Fruit fly (Drosophila melanogaster) whole organism, prepupa: ENCODE results near the gene CG12546.

ENCODE experiments used
- CG10631 ChIP-seq: fragments of 200-800 bp; sonication (Bioruptor generic); optimal IDR thresholded peaks from 2 replicates; lab custom pipeline; 2016; ENCODE audit warnings: missing biosample characterization, missing genetic modification characterization
- CG11902 ChIP-seq: fragments of 200-800 bp; sonication (Bioruptor generic); optimal IDR thresholded peaks from 3 replicates; lab custom pipeline; 2016; ENCODE audit warnings: missing biosample characterization, missing genetic modification characterization
- CG15336 ChIP-seq: fragments of 200-800 bp; sonication (Bioruptor generic); IDR thresholded peaks from 2 replicates; pipeline ENCODE4 v1.3.6; 2022; ENCODE audit warnings: missing biosample characterization, missing genetic modification characterization
- CG1621 ChIP-seq: fragments of 200-800 bp; sonication (Bioruptor generic); optimal IDR thresholded peaks from 3 replicates; lab custom pipeline; 2018; ENCODE audit warnings: missing biosample characterization, mild to moderate bottlenecking, missing genetic modification characterization
- CG3032 ChIP-seq: fragments of 200-800 bp; optimal IDR thresholded peaks from 2 replicates; lab custom pipeline; 2019; ENCODE audit warnings: missing biosample characterization, mild to moderate bottlenecking, missing genetic modification characterization, moderate library complexity
- CG31627 ChIP-seq: fragments of 200-800 bp; sonication (Bioruptor generic); optimal IDR thresholded peaks from 3 replicates; lab custom pipeline; 2016; ENCODE audit warnings: missing biosample characterization, missing genetic modification characterization
- CG32006 ChIP-seq: fragments of 200-800 bp; sonication (Bioruptor generic); optimal IDR thresholded peaks from 3 replicates; lab custom pipeline; 2017; ENCODE audit warnings: missing biosample characterization, mild to moderate bottlenecking, missing genetic modification characterization
- CG3919 ChIP-seq: fragments of 200-800 bp; sonication (Bioruptor generic); optimal IDR thresholded peaks from 3 replicates; lab custom pipeline; 2016; ENCODE audit warnings: missing biosample characterization, missing genetic modification characterization
- CG6163 ChIP-seq: fragments of 200-800 bp; sonication (Bioruptor generic); IDR thresholded peaks from 3 replicates; pipeline ENCODE4 v1.3.6; 2022; ENCODE audit warnings: missing biosample characterization, missing genetic modification characterization
- CG6276 ChIP-seq: fragments of 200-800 bp; sonication (Bioruptor generic); optimal IDR thresholded peaks from 2 replicates; lab custom pipeline; 2017; ENCODE audit warnings: missing biosample characterization, mild to moderate bottlenecking, missing genetic modification characterization
- CG6808 ChIP-seq: fragments of 200-800 bp; sonication (Bioruptor generic); optimal IDR thresholded peaks from 3 replicates; lab custom pipeline; 2017; ENCODE audit warnings: missing biosample characterization, missing genetic modification characterization, mild to moderate bottlenecking, moderate library complexity, missing genetic modification reagents
- CG6854 ChIP-seq: fragments of 200-800 bp; sonication (Bioruptor generic); optimal IDR thresholded peaks from 2 replicates; lab custom pipeline; 2017; ENCODE audit warnings: missing biosample characterization, mild to moderate bottlenecking, missing genetic modification characterization
- CG8632 ChIP-seq: fragments of 200-800 bp; sonication (Bioruptor generic); optimal IDR thresholded peaks from 3 replicates; lab custom pipeline; 2016; ENCODE audit warnings: missing biosample characterization, missing genetic modification characterization
- CG9139 ChIP-seq: fragments of 200-800 bp; sonication (Bioruptor generic); optimal IDR thresholded peaks from 3 replicates; lab custom pipeline; 2017; ENCODE audit warnings: missing biosample characterization, mild to moderate bottlenecking, missing genetic modification characterization
- Eip75B ChIP-seq: fragments of 200-800 bp; sonication (Bioruptor generic); optimal IDR thresholded peaks from 3 replicates; lab custom pipeline; 2016; ENCODE audit warnings: missing biosample characterization, missing genetic modification characterization
- Eip78C ChIP-seq: fragments of 200-800 bp; sonication (Bioruptor generic); peaks from one replicate; lab custom pipeline; 2016; ENCODE audit warnings: missing biosample characterization, missing genetic modification characterization
- Eip93F ChIP-seq: fragments of 200-800 bp; sonication (Bioruptor generic); optimal IDR thresholded peaks from 2 replicates; lab custom pipeline; 2016; ENCODE audit warnings: missing biosample characterization, mild to moderate bottlenecking, missing genetic modification characterization
- Ets21C ChIP-seq: fragments of 200-800 bp; sonication (Bioruptor generic); optimal IDR thresholded peaks from 3 replicates; lab custom pipeline; 2016; ENCODE audit warnings: missing biosample characterization, missing genetic modification characterization
- Ets96B ChIP-seq: fragments of 200-800 bp; optimal IDR thresholded peaks from 2 replicates; lab custom pipeline; 2019; ENCODE audit warnings: missing biosample characterization, mild to moderate bottlenecking, missing genetic modification characterization, moderate library complexity
- Gug ChIP-seq: fragments of 200-800 bp; sonication (Bioruptor generic); IDR thresholded peaks from 2 replicates; pipeline ENCODE4 v1.3.6; 2022; ENCODE audit warnings: missing biosample characterization, missing genetic modification characterization
- Met ChIP-seq: fragments of 200-800 bp; sonication (Bioruptor generic); optimal IDR thresholded peaks from 3 replicates; lab custom pipeline; 2016; ENCODE audit warnings: missing biosample characterization, missing genetic modification characterization
- Smox ChIP-seq: fragments of 200-800 bp; sonication (Bioruptor generic); optimal IDR thresholded peaks from 3 replicates; lab custom pipeline; 2016; ENCODE audit warnings: missing biosample characterization, missing genetic modification characterization
- Sox102F ChIP-seq: fragments of 200-800 bp; sonication (Bioruptor generic); optimal IDR thresholded peaks from 2 replicates; lab custom pipeline; 2016; ENCODE audit warnings: missing biosample characterization, mild to moderate bottlenecking, missing genetic modification characterization
- Sox14 ChIP-seq: fragments of 200-800 bp; sonication (Bioruptor generic); optimal IDR thresholded peaks from 3 replicates; lab custom pipeline; 2016; ENCODE audit warnings: missing biosample characterization, missing genetic modification characterization
- acj6 ChIP-seq: fragments of 200-800 bp; sonication (Bioruptor generic); optimal IDR thresholded peaks from 3 replicates; lab custom pipeline; 2016; ENCODE audit warnings: missing biosample characterization, missing genetic modification characterization
- dac ChIP-seq: fragments of 200-800 bp; sonication (Bioruptor generic); optimal IDR thresholded peaks from 2 replicates; lab custom pipeline; 2017; ENCODE audit warnings: missing biosample characterization, mild to moderate bottlenecking, missing genetic modification characterization
- dsx ChIP-seq: fragments of 200-800 bp; optimal IDR thresholded peaks from 3 replicates; lab custom pipeline; 2019; ENCODE audit warnings: missing biosample characterization, mild to moderate bottlenecking, missing genetic modification characterization, moderate library complexity; ENCODE audit not compliant: poor library complexity, severe bottlenecking
- eg ChIP-seq: fragments of 200-800 bp; sonication (Bioruptor generic); IDR thresholded peaks from 3 replicates; pipeline ENCODE4 v1.3.6; 2022; ENCODE audit warnings: missing biosample characterization, missing genetic modification characterization
- esn ChIP-seq: fragments of 200-800 bp; sonication (Bioruptor generic); optimal IDR thresholded peaks from 2 replicates; lab custom pipeline; 2016; ENCODE audit warnings: missing biosample characterization, mild to moderate bottlenecking, missing genetic modification characterization, moderate library complexity
- fkh ChIP-seq: fragments of 200-800 bp; sonication (Bioruptor generic); optimal IDR thresholded peaks from 3 replicates; lab custom pipeline; 2017; ENCODE audit warnings: missing biosample characterization, mild to moderate bottlenecking, missing genetic modification characterization, moderate library complexity
- net ChIP-seq: fragments of 200-800 bp; sonication (Bioruptor generic); optimal IDR thresholded peaks from 3 replicates; lab custom pipeline; 2016; ENCODE audit warnings: missing biosample characterization, missing genetic modification characterization
- pdm3 ChIP-seq: fragments of 200-800 bp; sonication (Bioruptor generic); optimal IDR thresholded peaks from 3 replicates; lab custom pipeline; 2016; ENCODE audit warnings: missing biosample characterization, missing genetic modification characterization
- spab ChIP-seq: fragments of 200-800 bp; sonication (Bioruptor generic); optimal IDR thresholded peaks from 2 replicates; lab custom pipeline; 2017; ENCODE audit warnings: missing biosample characterization, mild to moderate bottlenecking, missing genetic modification characterization, missing genetic modification reagents
- svp ChIP-seq: fragments of 200-800 bp; sonication (Bioruptor generic); peaks from one replicate; lab custom pipeline; 2016; ENCODE audit warnings: missing biosample characterization, missing genetic modification characterization
- topi ChIP-seq: fragments of 200-800 bp; sonication (Bioruptor generic); optimal IDR thresholded peaks from 3 replicates; lab custom pipeline; 2016; ENCODE audit warnings: missing biosample characterization, missing genetic modification characterization

Gene CG12546

DNA sequence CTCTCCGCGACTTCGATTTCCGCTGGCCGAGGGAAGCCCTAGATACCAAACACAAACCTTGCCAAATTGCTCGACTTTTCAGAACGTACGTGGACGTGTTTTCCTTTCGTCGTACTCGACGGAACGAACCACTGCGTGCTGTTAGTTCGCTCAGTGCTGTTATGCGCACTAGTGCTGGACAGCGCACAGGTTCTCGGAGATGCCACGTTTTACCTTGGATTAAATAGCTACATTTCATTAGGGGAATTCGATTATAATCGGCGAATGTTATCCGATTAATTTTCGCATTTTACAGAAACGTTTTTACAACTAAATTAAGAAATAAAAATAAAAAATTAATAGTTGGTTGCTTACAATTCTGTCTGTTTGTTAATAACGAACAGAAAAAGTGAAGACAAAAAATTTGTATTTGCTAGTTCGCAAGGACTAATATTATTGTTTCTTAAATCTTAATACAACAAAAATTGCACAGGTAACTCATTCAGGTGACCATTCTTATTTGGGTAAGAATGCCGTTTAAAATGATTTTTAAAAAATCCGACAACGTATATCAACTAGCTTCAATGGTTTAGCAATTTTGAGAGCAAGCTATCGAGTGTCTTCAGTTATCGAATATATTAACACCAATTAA, 23.6 kb upstream of the CG12546 start, which contains the start of the genes ArfGAP3 and CG32452 (continued):
- TF ChIP-seq net (GFP tag; lab: Kevin White, UChicago) (peak; percentile 6), topi (GFP tag; lab: Kevin White, UChicago) (peak; percentile 67), CG6854 (GFP tag; lab: Kevin White, UChicago) (no peak), CG6808 (GFP tag; lab: Kevin White, UChicago) (no peak), svp (GFP tag; lab: Kevin White, UChicago) (no peak), CG6276 (no peak), Eip78C (GFP tag; lab: Kevin White, UChicago) (peak; percentile 76), Ets96B (tag; lab: Kevin White, UChicago) (peak; percentile 52), dsx (GFP tag; lab: Kevin White, UChicago) (peak; percentile 45), CG9139 (GFP tag; lab: Kevin White, UChicago) (no peak), Eip75B (peak; percentile 79), Sox14 (GFP tag; lab: Kevin White, UChicago) (peak; percentile 54), Smox (GFP tag; lab: Kevin White, UChicago) (no peak), CG15336 (no peak), CG11902 (GFP tag; lab: Kevin White, UChicago) (peak; percentile 55), CG3919 (GFP tag; lab: Kevin White, UChicago) (peak; percentile 72), CG31627 (peak; percentile 71), CG1621 (peak; percentile 50), esn (GFP tag; lab: Kevin White, UChicago) (peak; percentile 79), Ets21C (GFP tag; lab: Kevin White, UChicago) (peak; percentile 54), acj6 (peak; percentile 73), CG8632 (GFP tag; lab: Kevin White, UChicago) (peak; percentile 48), CG3032 (tag; lab: Kevin White, UChicago) (peak; percentile 62), CG32006 (GFP tag; lab: Kevin White, UChicago) (peak; percentile 71), Met (no peak)

dm6 chr3L:22713605-22714004, 20.0 kb upstream of the CG12546 start:
- TF ChIP-seq CG10631 (GFP tag; lab: Kevin White, UChicago) (no peak), Eip78C (GFP tag; lab: Kevin White, UChicago) (peak; percentile 4)
- TF ChIP-seq, all 60 proteins: peak for 1

dm6 chr3L:22711855-22712254, 18.2 kb upstream of the CG12546 start, which contains the start of gene CG11370:
Gene CG11370, plus strand, starts transcription at chr3L:22712155.
- TF ChIP-seq eg (GFP tag; lab: Robert Waterston, UW) = no peak
- TF ChIP-seq Eip78C (GFP tag; lab: Kevin White, UChicago) = no peak
- TF ChIP-seq dac = no peak
- no peak for TF ChIP-seq fkh
- TF ChIP-seq Sox102F (GFP tag; lab: Kevin White, UChicago) = no peak
- TF ChIP-seq spab (GFP tag; lab: Kevin White, UChicago) = no peak
- no peak for TF ChIP-seq CG31627
- no peak for TF ChIP-seq CG11902 (GFP tag; lab: Kevin White, UChicago)
- no peak for TF ChIP-seq CG6163 (GFP tag; lab: Robert Waterston, UW)
- no peak for TF ChIP-seq pdm3 (GFP tag; lab: Kevin White, UChicago)
- no peak for TF ChIP-seq Smox (GFP tag; lab: Kevin White, UChicago)

- peak; percentile 46 for TF ChIP-seq fkh
- no peak for TF ChIP-seq dac
- TF ChIP-seq Eip93F = no peak
- TF ChIP-seq Gug (GFP tag; lab: Robert Waterston, UW) = no peak
- TF ChIP-seq, all 60 proteins: peak for 1
Measured at dm6 chr3L:22699133-22699532, 5.5 kb upstream of the CG12546 start, which contains the start of gene CG45116. Gene CG45116, plus strand, starts transcription at chr3L:22699433.
